Worm (Caenorhabditis elegans): ENCODE measurements around the gene baf-1.

DNA sequence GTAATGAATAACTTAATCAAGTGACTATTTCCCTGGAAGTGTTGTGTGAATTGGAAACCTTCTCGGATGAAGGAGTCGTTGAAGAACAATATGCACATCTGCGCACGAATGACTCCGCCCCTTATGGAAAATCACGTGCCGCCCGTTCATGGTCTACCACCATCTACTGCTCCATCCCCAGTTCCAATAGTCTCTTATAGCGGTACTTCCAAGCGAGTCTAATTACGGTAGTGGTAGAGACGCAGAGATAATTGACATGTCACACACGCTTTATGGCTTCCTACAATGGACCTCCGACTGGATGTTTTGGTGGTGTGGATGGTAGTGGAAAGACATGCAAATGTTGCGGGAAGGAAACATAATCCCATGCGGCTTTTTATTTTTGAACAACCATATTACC, 16.3 kb upstream of the baf-1 start:
- no peak for TF ChIP-seq lin-11 (tag; optimal IDR thresholded peaks at IDR 0.05)
- TF ChIP-seq ceh-30 (tag; optimal IDR thresholded peaks at IDR 0.05), result no peak
- TF ChIP-seq sox-2 (GFP tag; IDR thresholded peaks at IDR 0.05), result peak; percentile 10; the same call in 1 of the 2 replicates
- no peak for TF ChIP-seq ceh-6 (GFP tag; optimal IDR thresholded peaks at IDR 0.05)
- TF ChIP-seq dve-1 (tag; optimal IDR thresholded peaks at IDR 0.05), result no peak
- peak; percentile 58 for TF ChIP-seq ceh-34 (tag; optimal IDR thresholded peaks at IDR 0.05)
- TF ChIP-seq pha-4 (tag; optimal IDR thresholded peaks at IDR 0.05), result no peak
- TF ChIP-seq ztf-16 (tag; optimal IDR thresholded peaks at IDR 0.05), result no peak
- peak; percentile 93 for TF ChIP-seq hlh-30 (tag; optimal IDR thresholded peaks at IDR 0.05; ENCODE audit: insufficient read depth)
- TF ChIP-seq ceh-9 (tag; optimal IDR thresholded peaks at IDR 0.05), result no peak
- no peak for TF ChIP-seq nhr-11 (tag; optimal IDR thresholded peaks at IDR 0.05)
- TF ChIP-seq ceh-45 (GFP tag; IDR thresholded peaks at IDR 0.05), result no peak
- TF ChIP-seq elt-2 (tag; optimal IDR thresholded peaks at IDR 0.05), result no peak

Measured in whole organism, late embryonic.